Worm (Caenorhabditis elegans): ENCODE results near the gene F59A1.12.

DNA sequence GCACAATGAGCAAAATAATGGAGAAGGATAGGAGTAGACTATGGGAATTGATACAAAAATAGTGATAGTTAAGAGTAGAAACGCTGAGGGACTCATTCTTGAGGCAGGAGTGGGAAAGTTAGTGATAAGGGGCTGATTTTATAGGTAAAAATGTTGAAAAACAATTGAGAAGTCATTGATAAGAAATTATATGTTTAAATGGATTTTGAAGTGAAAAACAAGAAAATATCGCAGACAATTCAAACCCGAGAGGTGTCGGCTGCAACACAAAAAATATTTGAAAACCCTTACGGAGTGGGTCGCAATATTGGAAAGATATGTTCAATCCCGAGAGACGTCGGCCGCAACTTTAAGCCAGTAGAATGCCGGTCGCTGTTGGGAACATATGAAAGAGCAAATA, 29.2 kb upstream of the F59A1.12 start, which contains the start of gene spp-29:
- TF ChIP-seq ama-1 (optimal IDR thresholded peaks at IDR 0.05) (no peak), pes-1 (GFP tag; IDR thresholded peaks at IDR 0.05) (no peak), B0310.2 (tag; optimal IDR thresholded peaks at IDR 0.05) (no peak), sea-1 (GFP tag; conservative IDR thresholded peaks at IDR 0.05) (no peak), flt-1 (GFP tag; IDR thresholded peaks at IDR 0.05) (no peak), hmbx-1 (tag; optimal IDR thresholded peaks at IDR 0.05) (no peak), F13C5.2 (tag; optimal IDR thresholded peaks at IDR 0.05) (no peak)

All from whole organism, early embryonic.